Fruit fly (Drosophila melanogaster): Measurements from ENCODE around the gene CG13926.

Gene CG13926

dm6 chr3L:1575731-1576376 is 42.1 kb downstream of the CG13926 start (continued):
- TF ChIP-seq fd96Cb (tag; optimal IDR thresholded peaks at IDR 0.05) (no peak), Rfx (GFP tag; IDR thresholded peaks at IDR 0.05) (no peak), sna (GFP tag; IDR thresholded peaks at IDR 0.05; ENCODE audit: partially characterized antibody) (no peak), Ets97D (GFP tag; optimal IDR thresholded peaks at IDR 0.05) (peak; percentile 0), CG1603 (tag; optimal IDR thresholded peaks at IDR 0.05) (no peak), Oaz (GFP tag; IDR thresholded peaks at IDR 0.05) (no peak), CG12299 (tag; optimal IDR thresholded peaks at IDR 0.05) (no peak), ci (GFP tag; IDR thresholded peaks at IDR 0.05) (peak; percentile 58; the same call in 1 of the 3 replicates), Fer2 (tag; optimal IDR thresholded peaks at IDR 0.05) (no peak), D (optimal IDR thresholded peaks at IDR 0.05) (no peak), D (GFP tag; optimal IDR thresholded peaks at IDR 0.05) (no peak), Med (GFP tag) (peak; percentile 48), ash1 (GFP tag; optimal IDR thresholded peaks at IDR 0.05) (no peak), CG11696 (GFP tag; IDR thresholded peaks at IDR 0.05) (no peak), CG7963 (GFP tag; IDR thresholded peaks at IDR 0.05; ENCODE audit: partially characterized antibody) (no peak), stc (GFP tag; IDR thresholded peaks at IDR 0.05) (peak; percentile 22; the same call in 1 of the 2 replicates), bigmax (GFP tag; optimal IDR thresholded peaks at IDR 0.05) (no peak), tll (GFP tag; optimal IDR thresholded peaks at IDR 0.05) (no peak), Opbp (GFP tag; IDR thresholded peaks at IDR 0.05; ENCODE audit: partially characterized antibody) (no peak), Dip2 (GFP tag; IDR thresholded peaks at IDR 0.05) (no peak), CG30403 (GFP tag; optimal IDR thresholded peaks at IDR 0.05) (no peak), CG18619 (GFP tag; optimal IDR thresholded peaks at IDR 0.05) (peak; percentile 1), HHEX (GFP tag; optimal IDR thresholded peaks at IDR 0.05) (no peak), dmrt11E (tag; optimal IDR thresholded peaks at IDR 0.05) (peak; percentile 5), hkb (optimal IDR thresholded peaks at IDR 0.05) (no peak), hkb (GFP tag; IDR thresholded peaks at IDR 0.05) (peak; percentile 37; the same call in 1 of the 2 replicates), Dad (GFP tag; optimal IDR thresholded peaks at IDR 0.05) (no peak), CG6254 (GFP tag; optimal IDR thresholded peaks at IDR 0.05) (peak; percentile 16), aop (GFP tag; IDR thresholded peaks at IDR 0.05) (no peak)

dm6 chr3L:1573191-1573590 is 44.8 kb downstream of the CG13926 start:
- peak; percentile 15 for TF ChIP-seq wek (GFP tag; optimal IDR thresholded peaks at IDR 0.05)
- peak; percentile 20; the same call in 1 of the 3 replicates for TF ChIP-seq vnd (GFP tag; IDR thresholded peaks at IDR 0.05; ENCODE audit: partially characterized antibody)
- peak; percentile 97 for TF ChIP-seq sd (tag; optimal IDR thresholded peaks at IDR 0.05)
- no peak for TF ChIP-seq phol (tag; optimal IDR thresholded peaks at IDR 0.05)
- TF ChIP-seq CG2199 (GFP tag; IDR thresholded peaks at IDR 0.05), result 0 out of 3 replicates have a peak, but pooled peaks have one; percentile 66
- TF ChIP-seq CG10274 (GFP tag; optimal IDR thresholded peaks at IDR 0.05), result no peak

dm6 chr3L:1571077-1571476 is 46.9 kb downstream of the CG13926 start:
- TF ChIP-seq C15 (GFP tag; IDR thresholded peaks at IDR 0.05) (no peak), Elba2 (GFP tag; optimal IDR thresholded peaks at IDR 0.05) (no peak), CG12659 (GFP tag; optimal IDR thresholded peaks at IDR 0.05) (no peak), sd (tag; optimal IDR thresholded peaks at IDR 0.05) (peak; percentile 42), gce (GFP tag; IDR thresholded peaks at IDR 0.05) (no peak), CG15269 (tag; optimal IDR thresholded peaks at IDR 0.05) (no peak), Pdp1 (GFP tag; optimal IDR thresholded peaks at IDR 0.05) (peak in 1 of 2 experiments; percentile 13), chinmo (GFP tag; IDR thresholded peaks at IDR 0.05; ENCODE audit: partially characterized antibody) (0 out of 4 replicates have a peak, but pooled peaks have one; percentile 43), CG16815 (GFP tag; optimal IDR thresholded peaks at IDR 0.05) (no peak), z (GFP tag; IDR thresholded peaks at IDR 0.05) (0 out of 3 replicates have a peak, but pooled peaks have one; percentile 55), onecut (GFP tag; IDR thresholded peaks at IDR 0.05) (peak; percentile 36), CG12769 (tag; optimal IDR thresholded peaks at IDR 0.05) (peak; percentile 59), sim (GFP tag; IDR thresholded peaks at IDR 0.05) (no peak), crol (GFP tag; IDR thresholded peaks at IDR 0.05) (peak; percentile 69), eyg (GFP tag; optimal IDR thresholded peaks at IDR 0.05) (no peak)
